Fruit fly (Drosophila melanogaster) whole organism, embryonic: Measurements from ENCODE around the gene CG12299.
A peak's percentile ranks its signal among the peaks of the same experiment; 100 is the strongest.

Source experiments
- Ada2b ChIP-seq: fragments of 200-800 bp; sonication (Bioruptor generic); IDR thresholded peaks from 2 replicates; pipeline ENCODE4 v1.3.6; 2022; ENCODE audit warnings: missing biosample characterization, missing genetic modification characterization
- CG11247 ChIP-seq: fragments of 200-800 bp; sonication (Bioruptor generic); IDR thresholded peaks from 2 replicates; pipeline ENCODE4 v1.3.6; 2022; ENCODE audit warnings: missing biosample characterization, missing genetic modification characterization
- CG17385 ChIP-seq: fragments of 200-800 bp; sonication (Bioruptor generic); optimal IDR thresholded peaks from 3 replicates; lab custom pipeline; 2018; ENCODE audit warnings: missing biosample characterization, mild to moderate bottlenecking, missing genetic modification characterization
- CG18011 ChIP-seq: fragments of 200-800 bp; sonication (Bioruptor generic); optimal IDR thresholded peaks from 2 replicates; lab custom pipeline; 2017; ENCODE audit warnings: missing biosample characterization, missing genetic modification characterization, mild to moderate bottlenecking, moderate library complexity, missing genotype
- CG2678 ChIP-seq: fragments of 200-800 bp; sonication (Bioruptor generic); optimal IDR thresholded peaks from 3 replicates; lab custom pipeline; 2019; ENCODE audit warnings: missing biosample characterization, mild to moderate bottlenecking, missing genetic modification characterization, moderate library complexity
- CG31224 ChIP-seq: fragments of 200-800 bp; sonication (Bioruptor generic); IDR thresholded peaks from 2 replicates; pipeline ENCODE4 v1.3.6; 2022; ENCODE audit warnings: missing biosample characterization, missing genetic modification characterization
- CG3163 ChIP-seq: fragments of 200-800 bp; sonication (Bioruptor generic); optimal IDR thresholded peaks from 3 replicates; lab custom pipeline; 2016; ENCODE audit warnings: missing biosample characterization, missing genetic modification characterization
- CG6654 ChIP-seq: fragments of 200-800 bp; sonication (Bioruptor generic); optimal IDR thresholded peaks from 2 replicates; lab custom pipeline; 2017; ENCODE audit warnings: missing biosample characterization, mild to moderate bottlenecking, missing genetic modification characterization
- CG7963 ChIP-seq: fragments of 200-800 bp; sonication (Bioruptor generic); IDR thresholded peaks from 3 replicates; pipeline ENCODE4 v1.3.6; 2022; ENCODE audit warnings: missing biosample characterization, missing genetic modification characterization; ENCODE audit not compliant: partially characterized antibody
- CG7987 ChIP-seq: fragments of 200-800 bp; sonication (Bioruptor generic); optimal IDR thresholded peaks from 2 replicates; lab custom pipeline; 2018; ENCODE audit warnings: missing biosample characterization, mild to moderate bottlenecking, missing genetic modification characterization, moderate library complexity
- CG8281 ChIP-seq: fragments of 200-800 bp; sonication (Bioruptor generic); optimal IDR thresholded peaks from 2 replicates; lab custom pipeline; 2018; ENCODE audit warnings: missing biosample characterization, mild to moderate bottlenecking, missing genetic modification characterization, moderate library complexity
- CG8388 ChIP-seq: fragments of 200-800 bp; sonication (Bioruptor generic); optimal IDR thresholded peaks from 2 replicates; lab custom pipeline; 2019; ENCODE audit warnings: missing biosample characterization, mild to moderate bottlenecking, missing genetic modification characterization, moderate library complexity
- CG9727 ChIP-seq: fragments of 200-800 bp; sonication (Bioruptor generic); optimal IDR thresholded peaks from 3 replicates; lab custom pipeline; 2017; ENCODE audit warnings: missing biosample characterization, mild to moderate bottlenecking, missing genetic modification characterization
- CG9817 ChIP-seq: fragments of 200-800 bp; sonication (Bioruptor generic); optimal IDR thresholded peaks from 2 replicates; lab custom pipeline; 2018; ENCODE audit warnings: missing biosample characterization, mild to moderate bottlenecking, missing genetic modification characterization, moderate library complexity
- CG9932 ChIP-seq: fragments of 200-800 bp; sonication (Bioruptor generic); IDR thresholded peaks from 2 replicates; pipeline ENCODE4 v1.3.6; 2022; ENCODE audit warnings: missing biosample characterization, missing genetic modification characterization
- CTCF ChIP-seq: fragments of 200-800 bp; sonication (Bioruptor generic); optimal IDR thresholded peaks from 2 replicates; lab custom pipeline; 2017; ENCODE audit warnings: missing biosample characterization, mild to moderate bottlenecking, missing genetic modification characterization, moderate library complexity
- Dll ChIP-seq: fragments of 200-800 bp; sonication (Bioruptor generic); IDR thresholded peaks from 4 replicates; pipeline ENCODE4 v1.3.6; 2022; ENCODE audit warnings: missing biosample characterization, missing genetic modification characterization; ENCODE audit not compliant: partially characterized antibody
- Eip74EF ChIP-seq, 2 experiments: fragments of 200-800 bp in 1 of 2; fragments of >200 bp in 1 of 2; sonication (Bioruptor generic) in 1 of 2; optimal IDR thresholded peaks; 2 replicates each; lab custom pipeline; 2017 to 2019; ENCODE audit warnings: missing biosample characterization in 2 of 2, missing genetic modification characterization in 2 of 2, mild to moderate bottlenecking in 1 of 2, moderate library complexity in 1 of 2
- Hr51 ChIP-seq, 2 experiments: fragments of 200-800 bp; sonication (Bioruptor generic); optimal IDR thresholded peaks; 2 replicates in 1 of 2; 3 replicates in 1 of 2; lab custom pipeline; 2016 to 2018; ENCODE audit warnings: missing biosample characterization in 2 of 2, missing genetic modification characterization in 2 of 2, mild to moderate bottlenecking in 1 of 2, moderate library complexity in 1 of 2
- Max ChIP-seq: fragments of 200-800 bp; sonication (Bioruptor generic); optimal IDR thresholded peaks from 2 replicates; lab custom pipeline; 2016; ENCODE audit warnings: missing biosample characterization, mild to moderate bottlenecking, missing genetic modification characterization
- Poxn ChIP-seq: fragments of 200-800 bp; sonication (Bioruptor generic); IDR thresholded peaks from 2 replicates; pipeline ENCODE4 v1.3.6; 2022; ENCODE audit warnings: missing biosample characterization, missing genetic modification characterization
- Ptx1 ChIP-seq: fragments of 200-800 bp; sonication (Bioruptor generic); IDR thresholded peaks from 2 replicates; pipeline ENCODE4 v1.3.6; 2022; ENCODE audit warnings: missing biosample characterization, missing genetic modification characterization
- Spps ChIP-seq: fragments of 200-800 bp; sonication (Bioruptor generic); optimal IDR thresholded peaks from 2 replicates; lab custom pipeline; 2018; ENCODE audit warnings: missing biosample characterization, mild to moderate bottlenecking, missing genetic modification characterization
- Stat92E ChIP-seq, 3 experiments: fragments of >200 bp in 2 of 3; fragments of 200-800 bp in 1 of 3; sonication (Bioruptor generic) in 1 of 3; optimal IDR thresholded peaks; 2 replicates each; lab custom pipeline; 2017 to 2019; ENCODE audit warnings: missing biosample characterization in 3 of 3, missing genetic modification characterization in 3 of 3, mild to moderate bottlenecking in 1 of 3, moderate library complexity in 1 of 3
- ac ChIP-seq: fragments of 200-800 bp; sonication (Bioruptor generic); optimal IDR thresholded peaks from 3 replicates; lab custom pipeline; 2017; ENCODE audit warnings: missing biosample characterization, mild to moderate bottlenecking, missing genetic modification characterization
- amos ChIP-seq: fragments of 200-800 bp; sonication (Bioruptor generic); IDR thresholded peaks from 2 replicates; pipeline ENCODE4 v1.3.6; 2022; ENCODE audit warnings: missing biosample characterization, missing genetic modification characterization; ENCODE audit not compliant: partially characterized antibody
- ap ChIP-seq: fragments of 200-800 bp; sonication (Bioruptor generic); IDR thresholded peaks from 2 replicates; pipeline ENCODE4 v1.3.6; 2022; ENCODE audit warnings: missing biosample characterization, missing genetic modification characterization
- btn ChIP-seq: fragments of 200-800 bp; sonication (Bioruptor generic); optimal IDR thresholded peaks from 2 replicates; lab custom pipeline; 2016; ENCODE audit warnings: missing biosample characterization, missing genetic modification characterization
- cas ChIP-seq: fragments of 200-800 bp; sonication (Bioruptor generic); IDR thresholded peaks from 2 replicates; pipeline ENCODE4 v1.3.6; 2022; ENCODE audit warnings: missing biosample characterization, missing genetic modification characterization
- cg ChIP-seq: fragments of 200-800 bp; sonication (Bioruptor generic); optimal IDR thresholded peaks from 3 replicates; lab custom pipeline; 2019; ENCODE audit warnings: missing biosample characterization, mild to moderate bottlenecking, missing genetic modification characterization, moderate library complexity
- crc ChIP-seq: fragments of 200-800 bp; sonication (Bioruptor generic); optimal IDR thresholded peaks from 2 replicates; lab custom pipeline; 2016; ENCODE audit warnings: missing biosample characterization, missing genetic modification characterization
- dan ChIP-seq: fragments of 200-800 bp; sonication (Bioruptor generic); IDR thresholded peaks from 2 replicates; pipeline ENCODE4 v1.3.6; 2022; ENCODE audit warnings: missing biosample characterization, missing genetic modification characterization
- dm ChIP-seq: fragments of 200-800 bp; sonication (Bioruptor generic); optimal IDR thresholded peaks from 3 replicates; lab custom pipeline; 2016; ENCODE audit warnings: missing biosample characterization, missing genetic modification characterization
- fd3F ChIP-seq: fragments of 200-800 bp; sonication (Bioruptor generic); optimal IDR thresholded peaks from 2 replicates; lab custom pipeline; 2018; ENCODE audit warnings: missing biosample characterization, mild to moderate bottlenecking, missing genetic modification characterization, moderate library complexity
- fru ChIP-seq: fragments of >200 bp; optimal IDR thresholded peaks from 2 replicates; lab custom pipeline; 2017
- inv ChIP-seq: fragments of 200-800 bp; sonication (Bioruptor generic); IDR thresholded peaks from 2 replicates; pipeline ENCODE4 v1.3.6; 2022; ENCODE audit warnings: missing biosample characterization, missing genetic modification characterization; ENCODE audit not compliant: partially characterized antibody
- jing ChIP-seq: fragments of 200-800 bp; sonication (Bioruptor generic); optimal IDR thresholded peaks from 2 replicates; lab custom pipeline; 2018; ENCODE audit warnings: missing biosample characterization, mild to moderate bottlenecking, missing genetic modification characterization
- mam ChIP-seq: fragments of 200-800 bp; sonication (Bioruptor generic); optimal IDR thresholded peaks from 3 replicates; lab custom pipeline; 2016; ENCODE audit warnings: missing biosample characterization, missing genetic modification characterization
- nom ChIP-seq: fragments of 200-800 bp; sonication (Bioruptor generic); optimal IDR thresholded peaks from 2 replicates; lab custom pipeline; 2017; ENCODE audit warnings: missing biosample characterization, missing genetic modification characterization, mild to moderate bottlenecking, moderate library complexity, missing genetic modification reagents
- pho ChIP-seq: fragments of 200-800 bp; sonication (Bioruptor generic); optimal IDR thresholded peaks from 2 replicates; lab custom pipeline; 2016; ENCODE audit warnings: missing biosample characterization, missing genetic modification characterization
- pum ChIP-seq: fragments of 200-800 bp; sonication (Bioruptor generic); optimal IDR thresholded peaks from 2 replicates; lab custom pipeline; 2016; ENCODE audit warnings: missing biosample characterization, missing genetic modification characterization
- scrt ChIP-seq: fragments of 200-800 bp; sonication (Bioruptor generic); optimal IDR thresholded peaks from 2 replicates; lab custom pipeline; 2018; ENCODE audit warnings: missing biosample characterization, mild to moderate bottlenecking, missing genetic modification characterization, moderate library complexity
- slp2 ChIP-seq: fragments of 200-800 bp; sonication (Bioruptor generic); optimal IDR thresholded peaks from 2 replicates; lab custom pipeline; 2016; ENCODE audit warnings: missing biosample characterization, missing genetic modification characterization
- so ChIP-seq: fragments of 200-800 bp; sonication (Bioruptor generic); IDR thresholded peaks from 3 replicates; pipeline ENCODE4 v1.3.6; 2022; ENCODE audit warnings: missing biosample characterization, missing genetic modification characterization
- sr ChIP-seq: fragments of 200-800 bp; sonication (Bioruptor generic); IDR thresholded peaks from 3 replicates; pipeline ENCODE4 v1.3.6; 2022; ENCODE audit warnings: missing biosample characterization, missing genetic modification characterization
- sug ChIP-seq: fragments of 200-800 bp; optimal IDR thresholded peaks from 2 replicates; lab custom pipeline; 2019; ENCODE audit warnings: missing biosample characterization, mild to moderate bottlenecking, missing genetic modification characterization, moderate library complexity
- tgo ChIP-seq: fragments of 200-800 bp; sonication (Bioruptor generic); IDR thresholded peaks from 3 replicates; pipeline ENCODE4 v1.3.6; 2022; ENCODE audit warnings: missing biosample characterization, missing genetic modification characterization
- twi ChIP-seq: fragments of 200-800 bp; optimal IDR thresholded peaks from 2 replicates; lab custom pipeline; 2019; ENCODE audit warnings: missing biosample characterization, mild to moderate bottlenecking, missing genetic modification characterization, moderate library complexity
- tx ChIP-seq: fragments of 200-800 bp; sonication (Bioruptor generic); optimal IDR thresholded peaks from 2 replicates; lab custom pipeline; 2016; ENCODE audit warnings: missing biosample characterization, missing genetic modification characterization
- zf30C ChIP-seq: fragments of 200-800 bp; sonication (Bioruptor generic); optimal IDR thresholded peaks from 3 replicates; lab custom pipeline; 2018; ENCODE audit warnings: missing biosample characterization, mild to moderate bottlenecking, missing genetic modification characterization

Gene CG12299

DNA sequence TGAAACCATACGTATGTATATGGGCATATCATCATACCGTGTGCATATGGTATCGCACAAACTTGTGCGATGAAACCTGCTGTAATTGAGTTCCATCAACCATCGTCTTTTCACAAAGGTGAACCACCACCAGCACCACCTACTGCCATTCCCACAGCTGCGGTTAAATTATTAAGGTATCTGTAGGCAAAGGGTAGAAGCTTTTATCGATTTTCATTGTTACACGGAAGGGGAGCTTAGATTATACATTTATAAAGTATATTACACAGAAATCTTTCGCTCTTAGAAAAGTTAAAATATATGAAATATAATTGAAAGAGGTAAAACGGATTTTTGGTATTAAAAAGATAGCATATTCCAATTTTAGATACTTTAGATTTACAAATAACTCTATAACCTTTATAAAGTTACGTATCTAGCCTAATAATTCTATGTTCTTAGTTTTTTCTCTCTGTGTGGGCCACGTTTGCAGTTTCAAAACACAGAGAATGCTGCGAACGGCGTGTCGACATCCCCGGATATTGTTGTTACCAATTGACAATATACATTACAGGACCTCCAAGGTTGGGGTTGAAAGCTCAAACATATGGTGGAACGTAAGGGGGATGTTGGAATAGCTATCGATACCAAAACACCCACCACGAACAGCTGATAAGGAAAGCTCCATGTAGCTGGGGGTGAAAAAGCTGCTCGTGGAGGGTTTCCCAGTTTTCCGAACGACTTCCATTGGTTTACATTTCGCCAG lies 23.4 kb downstream of the CG12299 start, which contains the start of gene CG6495 (continued):
- TF ChIP-seq ac (no peak), CG8388 (GFP tag; lab: Kevin White, UChicago) (peak; percentile 57), Dll (GFP tag; lab: Robert Waterston, UW) (no peak), crc (GFP tag; lab: Kevin White, UChicago) (no peak), mam (GFP tag; lab: Kevin White, UChicago) (peak; percentile 23), CG9817 (tag; lab: Kevin White, UChicago) (peak; percentile 32), Spps (tag; lab: Kevin White, UChicago) (no peak), CG17385 (GFP tag; lab: Kevin White, UChicago) (no peak), CG7987 (GFP tag; lab: Kevin White, UChicago) (no peak), fru (lab: Kevin White, UChicago) (no peak), tx (GFP tag; lab: Kevin White, UChicago) (no peak), amos (no peak), zf30C (GFP tag; lab: Kevin White, UChicago) (peak; percentile 55), so (GFP tag; lab: Robert Waterston, UW) (no peak), sr (GFP tag; lab: Robert Waterston, UW) (no peak), dan (GFP tag; lab: Robert Waterston, UW) (no peak), Ptx1 (GFP tag; lab: Robert Waterston, UW) (peak; percentile 53; the same call in 1 of the 2 replicates), pho (GFP tag; lab: Kevin White, UChicago) (no peak), twi (tag; lab: Kevin White, UChicago) (no peak), nom (GFP tag; lab: Kevin White, UChicago) (no peak), Eip74EF (GFP tag; optimal IDR thresholded peaks at IDR 0.05; lab: Kevin White, UChicago) (peak in 1 of 2 experiments; percentile 56), CTCF (GFP tag; lab: Kevin White, UChicago) (no peak), Max (no peak), dm (GFP tag; lab: Kevin White, UChicago) (no peak), CG3163 (no peak), CG2678 (peak; percentile 85), CG11247 (GFP tag; lab: Robert Waterston, UW) (no peak), Ada2b (GFP tag; lab: Robert Waterston, UW) (peak; percentile 46; the same call in 1 of the 2 replicates), CG9727 (peak; percentile 55), btn (no peak), CG6654 (GFP tag; lab: Kevin White, UChicago) (no peak), ap (GFP tag; lab: Robert Waterston, UW) (no peak), CG7963 (no peak), slp2 (no peak), inv (no peak), scrt (GFP tag; lab: Kevin White, UChicago) (peak; percentile 26), pum (GFP tag; lab: Kevin White, UChicago) (no peak), CG31224 (GFP tag; lab: Robert Waterston, UW) (no peak), Poxn (GFP tag; lab: Robert Waterston, UW) (no peak), CG18011 (GFP tag; lab: Kevin White, UChicago) (no peak), cas (GFP tag; lab: Robert Waterston, UW) (no peak), Stat92E (GFP tag; optimal IDR thresholded peaks at IDR 0.05; lab: Kevin White, UChicago) (no peak), sug (tag; lab: Kevin White, UChicago) (peak; percentile 28), CG8281 (tag; lab: Kevin White, UChicago) (peak; percentile 2), tgo (peak; percentile 50; the same call in 2 of the 3 replicates), CG9932 (GFP tag; lab: Robert Waterston, UW) (no peak; the same call in 1 of the 2 replicates), cg (GFP tag; lab: Kevin White, UChicago) (no peak), jing (GFP tag; lab: Kevin White, UChicago) (no peak), Hr51 (GFP tag; optimal IDR thresholded peaks at IDR 0.05; lab: Kevin White, UChicago) (peak in 1 of 2 experiments; percentile 75), fd3F (GFP tag; lab: Kevin White, UChicago) (peak; percentile 18)
